Worm (Caenorhabditis elegans) whole organism, early embryonic: ENCODE data around the gene zipt-2.1.
"Not testable (repeated sequence)": the region's sequence is repeated elsewhere in the genome, so short reads cannot be mapped to it uniquely, and the experiment has no call there.

Source experiments
- B0310.2 ChIP-seq: sonication (generic microtip); optimal IDR thresholded peaks from 2 replicates; lab custom pipeline; 2016; ENCODE audit warnings: mild to moderate bottlenecking, missing genetic modification characterization, missing compliant biosample characterization
- F13C5.2 ChIP-seq: sonication (generic microtip); optimal IDR thresholded peaks from 2 replicates; lab custom pipeline; 2017; ENCODE audit warnings: mild to moderate bottlenecking, missing genetic modification characterization, inconsistent platforms, missing compliant biosample characterization
- aly-1 ChIP-seq: sonication (generic microtip); optimal IDR thresholded peaks from 2 replicates; lab custom pipeline; 2016; ENCODE audit warnings: missing genetic modification characterization, missing compliant biosample characterization
- ama-1 ChIP-seq: fragments of 150-350 bp; optimal IDR thresholded peaks from 2 replicates; lab custom pipeline; 2014
- ceh-13 ChIP-seq: fragments of 200-800 bp; sonication (Bioruptor generic); optimal IDR thresholded peaks from 2 replicates; lab custom pipeline; 2018; ENCODE audit warnings: mild to moderate bottlenecking, missing genetic modification characterization, missing compliant biosample characterization
- ceh-36 ChIP-seq: sonication (generic microtip); optimal IDR thresholded peaks from 2 replicates; lab custom pipeline; 2016; ENCODE audit warnings: missing genetic modification characterization, inconsistent platforms, missing compliant biosample characterization
- ets-7 ChIP-seq: sonication (generic microtip); optimal IDR thresholded peaks from 2 replicates; lab custom pipeline; 2016; ENCODE audit warnings: missing genotype, missing genetic modification characterization, missing compliant biosample characterization
- flt-1 ChIP-seq: fragments of 200-800 bp; sonication (Bioruptor generic); IDR thresholded peaks from 2 replicates; pipeline ENCODE4 v1.3.6; 2022; ENCODE audit warnings: missing genetic modification characterization, missing compliant biosample characterization
- hmbx-1 ChIP-seq: sonication (generic microtip); optimal IDR thresholded peaks from 2 replicates; lab custom pipeline; 2016; ENCODE audit warnings: mild to moderate bottlenecking, missing genetic modification characterization, missing compliant biosample characterization
- hmg-4 ChIP-seq: fragments of 200-800 bp; sonication (Bioruptor generic); optimal IDR thresholded peaks from 2 replicates; lab custom pipeline; 2018; ENCODE audit warnings: mild to moderate bottlenecking, missing genetic modification characterization, missing compliant biosample characterization
- hnd-1 ChIP-seq: sonication (generic microtip); optimal IDR thresholded peaks from 2 replicates; lab custom pipeline; 2016; ENCODE audit warnings: missing genetic modification characterization, missing compliant biosample characterization
- pes-1 ChIP-seq: fragments of 200-800 bp; sonication (Bioruptor generic); IDR thresholded peaks from 2 replicates; pipeline ENCODE4 v1.3.6; 2022; ENCODE audit warnings: missing genetic modification reagents, missing genetic modification characterization, missing compliant biosample characterization
- scrt-1 ChIP-seq: fragments of 200-800 bp; sonication (Bioruptor generic); IDR thresholded peaks from 2 replicates; pipeline ENCODE4 v1.3.6; 2022; ENCODE audit warnings: missing genetic modification characterization, missing compliant biosample characterization
- sea-1 ChIP-seq: fragments of 200-800 bp; sonication (Bioruptor generic); conservative IDR thresholded peaks from 2 replicates; pipeline ENCODE4 v1.3.6; 2022; ENCODE audit warnings: missing genetic modification characterization, missing compliant biosample characterization
- tbx-11 ChIP-seq: fragments of 200-800 bp; sonication (Bioruptor generic); IDR thresholded peaks from 2 replicates; pipeline ENCODE4 v1.3.6; 2022; ENCODE audit warnings: missing genetic modification characterization, missing compliant biosample characterization
- tbx-37 ChIP-seq: fragments of 200-800 bp; sonication (Bioruptor generic); conservative IDR thresholded peaks from 2 replicates; pipeline ENCODE4 v1.3.6; 2022; ENCODE audit warnings: missing genetic modification reagents, missing genetic modification characterization, missing compliant biosample characterization
- tra-4 ChIP-seq: sonication (generic microtip); optimal IDR thresholded peaks from 2 replicates; lab custom pipeline; 2017; ENCODE audit warnings: missing genetic modification characterization, missing compliant biosample characterization

zipt-2.1 gene

ce11 chrIV:10799354-10799753 is at the start of gene zipt-2.1:
zipt-2.1 (plus strand) TSS chrIV:10799654.
- TF ChIP-seq tra-4 (tag; lab: Kevin White, UChicago) (no peak), hnd-1 (tag; lab: Kevin White, UChicago) (no peak), hmbx-1 (tag; lab: Kevin White, UChicago) (no peak), scrt-1 (GFP tag; lab: Robert Waterston, UW) (no peak), flt-1 (no peak), ceh-36 (tag; lab: Kevin White, UChicago) (no peak), tbx-37 (no peak), B0310.2 (tag; lab: Kevin White, UChicago) (no peak), ets-7 (tag; lab: Kevin White, UChicago) (no peak), F13C5.2 (tag; lab: Kevin White, UChicago) (no peak), aly-1 (tag; lab: Kevin White, UChicago) (no peak), ama-1 (lab: Kevin White, UChicago) (no peak), pes-1 (GFP tag; lab: Robert Waterston, UW) (no peak), ceh-13 (GFP tag; lab: Kevin White, UChicago) (no peak), hmg-4 (GFP tag; lab: Kevin White, UChicago) (no peak), tbx-11 (no peak), sea-1 (GFP tag; lab: Robert Waterston, UW) (no peak)

- TF ChIP-seq ets-7 (tag; lab: Kevin White, UChicago) (no peak), hmg-4 (GFP tag; lab: Kevin White, UChicago) (no peak)
Measured at ce11 chrIV:10750041-10750440, 49.4 kb upstream of the zipt-2.1 start, which contains the start of gene T25B9.1. T25B9.1 (minus strand) TSS chrIV:10750141.

ce11 chrIV:10751740-10752139 is 47.7 kb upstream of the zipt-2.1 start, which contains the start of gene T25B9.2:
T25B9.2 (minus strand) TSS chrIV:10751840.
- not testable (repeated sequence) for TF ChIP-seq pes-1 (GFP tag; lab: Robert Waterston, UW); tbx-37; scrt-1 (GFP tag; lab: Robert Waterston, UW)

- TF ChIP-seq tbx-11 (no peak), tra-4 (tag; lab: Kevin White, UChicago) (no peak), pes-1 (GFP tag; lab: Robert Waterston, UW) (no peak), B0310.2 (tag; lab: Kevin White, UChicago) (no peak), sea-1 (GFP tag; lab: Robert Waterston, UW) (no peak), ceh-13 (GFP tag; lab: Kevin White, UChicago) (no peak), ets-7 (tag; lab: Kevin White, UChicago) (no peak), scrt-1 (GFP tag; lab: Robert Waterston, UW) (no peak), ama-1 (lab: Kevin White, UChicago) (no peak), hmg-4 (GFP tag; lab: Kevin White, UChicago) (no peak), F13C5.2 (tag; lab: Kevin White, UChicago) (no peak), ceh-36 (tag; lab: Kevin White, UChicago) (no peak), tbx-37 (no peak), flt-1 (no peak), aly-1 (tag; lab: Kevin White, UChicago) (no peak), hmbx-1 (tag; lab: Kevin White, UChicago) (no peak), hnd-1 (tag; lab: Kevin White, UChicago) (no peak)
Measured at ce11 chrIV:10754685-10755084, 44.8 kb upstream of the zipt-2.1 start, which contains the start of gene T25B9.5. T25B9.5 (minus strand) TSS chrIV:10754785.

- TF ChIP-seq ets-7 (tag; lab: Kevin White, UChicago) (no peak), hnd-1 (tag; lab: Kevin White, UChicago) (no peak), flt-1 (no peak), hmg-4 (GFP tag; lab: Kevin White, UChicago) (no peak), ceh-36 (tag; lab: Kevin White, UChicago) (no peak), B0310.2 (tag; lab: Kevin White, UChicago) (no peak)
Measured at ce11 chrIV:10757616-10758193, 41.7 kb upstream of the zipt-2.1 start, which contains the start of the genes T25B9.4 and T25B9.6. T25B9.4 (minus strand) TSS chrIV:10757716. T25B9.6 (plus strand) TSS chrIV:10758143.

DNA sequence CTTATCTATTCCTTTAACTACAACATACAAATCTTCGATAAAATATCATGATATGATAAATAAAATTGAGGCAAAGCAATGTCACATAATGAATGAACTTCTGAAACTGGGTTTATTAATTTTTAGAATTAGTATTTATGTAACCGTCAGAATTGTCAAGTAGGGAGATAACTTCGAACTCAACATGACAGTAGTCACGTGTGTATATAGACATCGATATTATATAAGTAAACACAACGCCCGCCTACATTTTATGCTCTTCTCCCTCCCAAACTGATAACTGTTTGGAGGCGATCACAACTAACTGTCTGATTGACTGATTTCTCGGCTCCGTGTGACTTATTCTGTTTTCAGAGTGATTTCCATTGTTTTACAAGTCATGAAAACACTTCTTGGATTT is 38.1 kb upstream of the zipt-2.1 start, which contains the start of gene ugt-54:
ugt-54 (plus strand) TSS at position 355 of the 400 bp plus-strand sequence.
- no peak for TF ChIP-seq ceh-36 (tag; lab: Kevin White, UChicago)
- no peak for TF ChIP-seq tbx-37
- no peak for TF ChIP-seq sea-1 (GFP tag; lab: Robert Waterston, UW)
- no peak for TF ChIP-seq ceh-13 (GFP tag; lab: Kevin White, UChicago)
- no peak for TF ChIP-seq B0310.2 (tag; lab: Kevin White, UChicago)
- no peak for TF ChIP-seq flt-1
- TF ChIP-seq ets-7 (tag; lab: Kevin White, UChicago) = no peak
- TF ChIP-seq tbx-11 = no peak
- no peak for TF ChIP-seq aly-1 (tag; lab: Kevin White, UChicago)
- no peak for TF ChIP-seq scrt-1 (GFP tag; lab: Robert Waterston, UW)
- no peak for TF ChIP-seq F13C5.2 (tag; lab: Kevin White, UChicago)
- TF ChIP-seq pes-1 (GFP tag; lab: Robert Waterston, UW) = no peak
- TF ChIP-seq hmbx-1 (tag; lab: Kevin White, UChicago) = no peak
- no peak for TF ChIP-seq hmg-4 (GFP tag; lab: Kevin White, UChicago)

ce11 chrIV:10764206-10764605 is 35.2 kb upstream of the zipt-2.1 start, which contains the start of gene T25B9.11:
T25B9.11 (plus strand) TSS chrIV:10764506.
- no peak for TF ChIP-seq tra-4 (tag; lab: Kevin White, UChicago)
- no peak for TF ChIP-seq sea-1 (GFP tag; lab: Robert Waterston, UW)
- no peak for TF ChIP-seq aly-1 (tag; lab: Kevin White, UChicago)
- TF ChIP-seq tbx-37 = no peak
- no peak for TF ChIP-seq hmg-4 (GFP tag; lab: Kevin White, UChicago)
- TF ChIP-seq B0310.2 (tag; lab: Kevin White, UChicago) = no peak
- TF ChIP-seq tbx-11 = no peak
- TF ChIP-seq hmbx-1 (tag; lab: Kevin White, UChicago) = no peak
- no peak for TF ChIP-seq pes-1 (GFP tag; lab: Robert Waterston, UW)
- no peak for TF ChIP-seq ceh-36 (tag; lab: Kevin White, UChicago)
- no peak for TF ChIP-seq scrt-1 (GFP tag; lab: Robert Waterston, UW)
- no peak for TF ChIP-seq F13C5.2 (tag; lab: Kevin White, UChicago)
- TF ChIP-seq ama-1 (lab: Kevin White, UChicago) = no peak
- TF ChIP-seq ets-7 (tag; lab: Kevin White, UChicago) = no peak
- no peak for TF ChIP-seq ceh-13 (GFP tag; lab: Kevin White, UChicago)
- TF ChIP-seq hnd-1 (tag; lab: Kevin White, UChicago) = no peak
